Worm (Caenorhabditis elegans): ENCODE data around the gene F38B7.3.

F38B7.3 gene

DNA sequence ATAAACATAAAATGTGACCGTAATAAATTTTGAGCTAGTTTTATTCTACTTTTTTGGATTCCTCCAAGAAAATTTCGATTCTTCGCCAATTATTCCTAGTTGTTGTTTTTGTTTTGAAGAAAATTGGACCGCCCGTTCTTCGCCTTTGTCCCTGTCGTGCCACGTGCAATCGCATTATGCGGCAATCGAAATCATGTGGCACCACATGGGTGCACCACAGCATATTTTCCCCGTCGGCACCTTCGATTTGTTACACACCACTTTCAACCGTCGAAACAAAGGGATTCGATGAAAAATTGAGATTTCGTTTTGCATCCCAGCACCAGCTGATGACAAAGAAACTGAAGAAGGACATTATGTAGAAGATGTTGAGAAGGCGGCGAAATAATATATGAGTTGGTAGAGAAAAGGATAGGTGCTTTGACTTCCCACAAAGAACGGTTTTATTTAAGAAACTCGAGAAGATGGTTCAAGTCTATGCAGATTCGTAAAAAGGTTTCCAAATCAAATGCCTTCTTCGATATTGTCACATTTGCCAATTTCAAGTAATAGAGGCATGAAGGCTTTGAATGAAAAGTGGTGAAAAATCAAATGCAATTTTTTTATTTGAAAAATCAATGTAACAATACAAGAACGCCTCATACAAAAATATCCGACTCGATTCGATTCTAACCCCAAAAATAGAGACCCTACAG, 20.1 kb upstream of the F38B7.3 start:
- TF ChIP-seq mdl-1 (tag; optimal IDR thresholded peaks at IDR 0.05), result peak in 1 of 2 experiments; percentile 7
- no peak for TF ChIP-seq grh-1 (GFP tag; IDR thresholded peaks at IDR 0.05)
- TF ChIP-seq lin-14 (GFP tag; optimal IDR thresholded peaks at IDR 0.05), result peak; percentile 33
- no peak for TF ChIP-seq ztf-11 (tag; optimal IDR thresholded peaks at IDR 0.05)
- TF ChIP-seq fos-1 (tag; optimal IDR thresholded peaks at IDR 0.05), result no peak
- TF ChIP-seq dsc-1 (tag; optimal IDR thresholded peaks at IDR 0.05), result peak; percentile 57
- no peak for TF ChIP-seq sup-37 (GFP tag; optimal IDR thresholded peaks at IDR 0.05)
- no peak for TF ChIP-seq egl-13 (tag; optimal IDR thresholded peaks at IDR 0.05)
- TF ChIP-seq nhr-84 (tag; optimal IDR thresholded peaks at IDR 0.05), result no peak
- no peak for TF ChIP-seq sptf-1 (tag; optimal IDR thresholded peaks at IDR 0.05)
- TF ChIP-seq vab-15 (tag; optimal IDR thresholded peaks at IDR 0.05), result no peak
- peak; percentile 76 for TF ChIP-seq nhr-85 (tag)
- no peak for TF ChIP-seq tbx-2 (tag; optimal IDR thresholded peaks at IDR 0.05)
- TF ChIP-seq ceh-82 (tag; optimal IDR thresholded peaks at IDR 0.05), result no peak
- TF ChIP-seq lir-3 (tag; optimal IDR thresholded peaks at IDR 0.05; ENCODE audit: poor library complexity), result no peak
- no peak for TF ChIP-seq aha-1 (tag; optimal IDR thresholded peaks at IDR 0.05)
- no peak for TF ChIP-seq mab-9 (GFP tag; IDR thresholded peaks at IDR 0.05)
- peak; percentile 21 for TF ChIP-seq snu-23 (GFP tag; optimal IDR thresholded peaks at IDR 0.05)
- TF ChIP-seq zag-1 (tag; optimal IDR thresholded peaks at IDR 0.05), result no peak
- TF ChIP-seq nhr-20 (tag; optimal IDR thresholded peaks at IDR 0.05), result no peak
- TF ChIP-seq egl-27 (tag; optimal IDR thresholded peaks at IDR 0.05), result no peak

- TF ChIP-seq nhr-85 (tag) (no peak), mdl-1 (tag; optimal IDR thresholded peaks at IDR 0.05) (peak in 1 of 2 experiments; percentile 25), zag-1 (tag; optimal IDR thresholded peaks at IDR 0.05) (no peak), nhr-47 (tag; optimal IDR thresholded peaks at IDR 0.05) (no peak), lin-39 (tag; optimal IDR thresholded peaks at IDR 0.05) (no peak), lin-13 (GFP tag; optimal IDR thresholded peaks at IDR 0.05) (no peak), hlh-17 (GFP tag; optimal IDR thresholded peaks at IDR 0.05; ENCODE audit: borderline replicate concordance) (no peak), C34B4.2 (tag; optimal IDR thresholded peaks at IDR 0.05) (no peak), rnt-1 (tag; optimal IDR thresholded peaks at IDR 0.05) (no peak), C04F5.9 (tag; optimal IDR thresholded peaks at IDR 0.05) (no peak), sox-4 (tag; optimal IDR thresholded peaks at IDR 0.05) (no peak), unc-86 (tag; optimal IDR thresholded peaks at IDR 0.05) (no peak), nhr-90 (tag; optimal IDR thresholded peaks at IDR 0.05; ENCODE audit: poor library complexity) (no peak), fkh-4 (tag; optimal IDR thresholded peaks at IDR 0.05; ENCODE audit: borderline replicate concordance) (no peak), nhr-12 (tag; optimal IDR thresholded peaks at IDR 0.05) (no peak), egl-13 (tag; optimal IDR thresholded peaks at IDR 0.05) (no peak), isw-1 (GFP tag; IDR thresholded peaks at IDR 0.05) (no peak), unc-98 (GFP tag; IDR thresholded peaks at IDR 0.05) (no peak), ceh-88 (GFP tag; IDR thresholded peaks at IDR 0.05) (no peak), fkh-10 (GFP tag; optimal IDR thresholded peaks at IDR 0.05) (no peak), blmp-1 (tag; optimal IDR thresholded peaks at IDR 0.05) (no peak), mep-1 (tag; optimal IDR thresholded peaks at IDR 0.05) (no peak), elt-3 (tag; optimal IDR thresholded peaks at IDR 0.05) (no peak), elt-2 (tag; optimal IDR thresholded peaks at IDR 0.05) (no peak), C16A3.4 (tag; optimal IDR thresholded peaks at IDR 0.05) (no peak), efl-1 (optimal IDR thresholded peaks at IDR 0.05) (no peak), efl-1 (GFP tag; optimal IDR thresholded peaks at IDR 0.05 in 1 of 2) (peak in 1 of 2 experiments; percentile 58), alr-1 (tag; optimal IDR thresholded peaks at IDR 0.05; ENCODE audit: borderline replicate concordance) (no peak), irx-1 (tag; optimal IDR thresholded peaks at IDR 0.05) (no peak), swsn-7 (tag; optimal IDR thresholded peaks at IDR 0.05) (no peak), ceh-82 (tag; optimal IDR thresholded peaks at IDR 0.05) (no peak), ces-1 (GFP tag; optimal IDR thresholded peaks at IDR 0.05) (no peak), nhr-237 (tag; optimal IDR thresholded peaks at IDR 0.05) (no peak), tbx-2 (tag; optimal IDR thresholded peaks at IDR 0.05) (peak; percentile 58), ceh-8 (GFP tag; optimal IDR thresholded peaks at IDR 0.05) (no peak), unc-30 (tag; optimal IDR thresholded peaks at IDR 0.05) (no peak)
Measured at ce11 chrV:11529541-11529940, 19.4 kb upstream of the F38B7.3 start.
